Fruit fly (Drosophila melanogaster) whole organism, pupa: ENCODE data around the gene CG1090.

ENCODE experiments used
- CG10348 ChIP-seq: fragments of 200-800 bp; sonication (Bioruptor generic); IDR thresholded peaks from 2 replicates; pipeline ENCODE4 v1.3.6; 2022; ENCODE audit warnings: missing biosample characterization, missing genetic modification characterization
- CG12605 ChIP-seq: fragments of 200-800 bp; sonication (Bioruptor generic); IDR thresholded peaks from 2 replicates; pipeline ENCODE4 v1.3.6; 2022; ENCODE audit warnings: missing biosample characterization, missing genetic modification characterization
- CG13204 ChIP-seq: fragments of 200-800 bp; sonication (Bioruptor generic); optimal IDR thresholded peaks from 2 replicates; lab custom pipeline; 2018; ENCODE audit warnings: missing biosample characterization, mild to moderate bottlenecking, missing genetic modification characterization, moderate library complexity
- CG14655 ChIP-seq: fragments of 200-800 bp; sonication (Bioruptor generic); optimal IDR thresholded peaks from 3 replicates; lab custom pipeline; 2017; ENCODE audit warnings: mild to moderate bottlenecking, missing biosample characterization, missing genetic modification reagents, missing genetic modification characterization
- CG15710 ChIP-seq: fragments of 200-800 bp; sonication (Bioruptor generic); optimal IDR thresholded peaks from 2 replicates; lab custom pipeline; 2018; ENCODE audit warnings: missing biosample characterization, mild to moderate bottlenecking, missing genetic modification characterization, moderate library complexity
- CG17806 ChIP-seq: fragments of 200-800 bp; sonication (Bioruptor generic); optimal IDR thresholded peaks from 2 replicates; lab custom pipeline; 2018; ENCODE audit warnings: missing biosample characterization, mild to moderate bottlenecking, missing genetic modification characterization, moderate library complexity
- CG32121 ChIP-seq: fragments of 200-800 bp; sonication (Bioruptor generic); IDR thresholded peaks from 2 replicates; pipeline ENCODE4 v1.3.6; 2022; ENCODE audit warnings: missing biosample characterization, missing genetic modification characterization
- CG34367 ChIP-seq: fragments of 200-800 bp; sonication (Bioruptor generic); optimal IDR thresholded peaks from 2 replicates; lab custom pipeline; 2018; ENCODE audit warnings: missing biosample characterization, mild to moderate bottlenecking, missing genetic modification characterization
- CG4496 ChIP-seq: fragments of 200-800 bp; sonication (Bioruptor generic); IDR thresholded peaks from 3 replicates; pipeline ENCODE4 v1.3.6; 2022; ENCODE audit warnings: missing biosample characterization, missing genetic modification characterization
- CG8159 ChIP-seq: fragments of 200-800 bp; sonication (Bioruptor generic); optimal IDR thresholded peaks from 3 replicates; lab custom pipeline; 2018; ENCODE audit warnings: missing biosample characterization, mild to moderate bottlenecking, missing genetic modification characterization, moderate library complexity
- CG8301 ChIP-seq: fragments of 200-800 bp; sonication (Bioruptor generic); optimal IDR thresholded peaks from 2 replicates; lab custom pipeline; 2018; ENCODE audit warnings: missing biosample characterization, mild to moderate bottlenecking, missing genetic modification characterization
- CG9948 ChIP-seq: fragments of 200-800 bp; sonication (Bioruptor generic); optimal IDR thresholded peaks from 2 replicates; lab custom pipeline; 2018; ENCODE audit warnings: missing biosample characterization, mild to moderate bottlenecking, missing genetic modification characterization, moderate library complexity
- D1 ChIP-seq: fragments of 200-800 bp; sonication (Bioruptor generic); optimal IDR thresholded peaks from 2 replicates; lab custom pipeline; 2018; ENCODE audit warnings: missing biosample characterization, mild to moderate bottlenecking, missing genetic modification characterization, moderate library complexity
- EcR ChIP-seq: fragments of 200-800 bp; sonication (Bioruptor generic); optimal IDR thresholded peaks from 3 replicates; lab custom pipeline; 2019; ENCODE audit warnings: missing biosample characterization, missing genetic modification characterization, mild to moderate bottlenecking, moderate library complexity, missing genetic modification reagents
- Ets98B ChIP-seq: fragments of 200-800 bp; sonication (Bioruptor generic); IDR thresholded peaks from 2 replicates; pipeline ENCODE4 v1.3.6; 2022; ENCODE audit warnings: missing biosample characterization, missing genetic modification characterization
- Pif1A ChIP-seq: fragments of 200-800 bp; sonication (Bioruptor generic); optimal IDR thresholded peaks from 3 replicates; lab custom pipeline; 2016; ENCODE audit warnings: missing biosample characterization, missing genetic modification characterization
- Pif1B ChIP-seq: fragments of 200-800 bp; sonication (Bioruptor generic); optimal IDR thresholded peaks from 3 replicates; lab custom pipeline; 2016; ENCODE audit warnings: missing biosample characterization, missing genetic modification characterization
- Snoo ChIP-seq: fragments of 200-800 bp; sonication (Bioruptor generic); optimal IDR thresholded peaks from 3 replicates; lab custom pipeline; 2017; ENCODE audit warnings: missing biosample characterization, mild to moderate bottlenecking, missing genetic modification characterization, inconsistent platforms
- fd96Ca ChIP-seq: fragments of 200-800 bp; sonication (Bioruptor generic); IDR thresholded peaks from 3 replicates; pipeline ENCODE4 v1.3.6; 2022; ENCODE audit warnings: missing biosample characterization, missing genetic modification characterization
- gl ChIP-seq: fragments of 200-800 bp; sonication (Bioruptor generic); optimal IDR thresholded peaks from 2 replicates; lab custom pipeline; 2018; ENCODE audit warnings: missing biosample characterization, mild to moderate bottlenecking, missing genetic modification characterization
- rn ChIP-seq: fragments of 200-800 bp; sonication (Bioruptor generic); IDR thresholded peaks from 2 replicates; pipeline ENCODE4 v1.3.6; 2022; ENCODE audit warnings: missing biosample characterization, missing genetic modification characterization

CG1090 gene

dm6 chr3R:4387490-4387889 lies 27.8 kb downstream of the CG1090 start, which contains the start of gene tub:
TSS of gene tub (plus strand) at chr3R:4387742.
- TF ChIP-seq CG4496 (GFP tag; lab: Robert Waterston, UW) (peak; percentile 29; the same call in 1 of the 3 replicates), CG8159 (tag; lab: Kevin White, UChicago) (no peak), CG17806 (no peak), rn (no peak), Ets98B (GFP tag; lab: Robert Waterston, UW) (peak; percentile 15; the same call in 1 of the 2 replicates), CG13204 (no peak), CG34367 (tag; lab: Kevin White, UChicago) (peak; percentile 1), EcR (GFP tag; lab: Kevin White, UChicago) (peak; percentile 8), CG10348 (GFP tag; lab: Robert Waterston, UW) (no peak), CG9948 (tag; lab: Kevin White, UChicago) (no peak), Snoo (tag; lab: Kevin White, UChicago) (peak; percentile 24), CG12605 (GFP tag; lab: Robert Waterston, UW) (no peak), CG15710 (tag; lab: Kevin White, UChicago) (peak; percentile 16), CG32121 (GFP tag; lab: Robert Waterston, UW) (peak; percentile 29), fd96Ca (GFP tag; lab: Robert Waterston, UW) (no peak), gl (tag; lab: Kevin White, UChicago) (no peak)
- TF ChIP-seq, all 21 proteins: peak for 7

- TF ChIP-seq CG9948 (tag; lab: Kevin White, UChicago) = no peak
- TF ChIP-seq CG4496 (GFP tag; lab: Robert Waterston, UW) = peak; percentile 12; the same call in 1 of the 3 replicates
These were observed 30.4 kb downstream of the CG1090 start, which contains the start of gene CG14646 for dm6 chr3R:4390133-4390532. TSS of gene CG14646 (plus strand) at chr3R:4390366.

- TF ChIP-seq Ets98B (GFP tag; lab: Robert Waterston, UW) = 0 out of 2 replicates have a peak, but pooled peaks have one; percentile 23
- TF ChIP-seq CG12605 (GFP tag; lab: Robert Waterston, UW) = 0 out of 2 replicates have a peak, but pooled peaks have one; percentile 16
- TF ChIP-seq CG4496 (GFP tag; lab: Robert Waterston, UW) = 0 out of 3 replicates have a peak, but pooled peaks have one; percentile 37
- TF ChIP-seq CG15710 (tag; lab: Kevin White, UChicago) = no peak
- no peak for TF ChIP-seq CG32121 (GFP tag; lab: Robert Waterston, UW)
These were observed 34.4 kb downstream of the CG1090 start, which contains the start of gene CG34112 for dm6 chr3R:4394117-4394516. TSS of gene CG34112 (minus strand) at chr3R:4394259.

- peak; percentile 70 for TF ChIP-seq D1 (tag; lab: Kevin White, UChicago)
- peak; percentile 82 for TF ChIP-seq gl (tag; lab: Kevin White, UChicago)
- peak; percentile 85 for TF ChIP-seq CG34367 (tag; lab: Kevin White, UChicago)
- TF ChIP-seq CG14655 (GFP tag; lab: Kevin White, UChicago) = peak; percentile 94
- TF ChIP-seq CG10348 (GFP tag; lab: Robert Waterston, UW) = peak; percentile 84
- TF ChIP-seq Pif1A (GFP tag; lab: Kevin White, UChicago) = peak; percentile 94
- no peak for TF ChIP-seq CG13204
- TF ChIP-seq CG8159 (tag; lab: Kevin White, UChicago) = peak; percentile 87
- peak; percentile 97 for TF ChIP-seq Ets98B (GFP tag; lab: Robert Waterston, UW)
- TF ChIP-seq CG12605 (GFP tag; lab: Robert Waterston, UW) = peak; percentile 94
- peak; percentile 89 for TF ChIP-seq rn
- peak; percentile 97 for TF ChIP-seq CG8301
- TF ChIP-seq EcR (GFP tag; lab: Kevin White, UChicago) = peak; percentile 6
- TF ChIP-seq CG32121 (GFP tag; lab: Robert Waterston, UW) = peak; percentile 95
- peak; percentile 97 for TF ChIP-seq Pif1B (GFP tag; lab: Kevin White, UChicago)
- peak; percentile 97 for TF ChIP-seq CG4496 (GFP tag; lab: Robert Waterston, UW)
- TF ChIP-seq fd96Ca (GFP tag; lab: Robert Waterston, UW) = peak; percentile 97; the same call in 2 of the 3 replicates
- peak; percentile 88 for TF ChIP-seq Snoo (tag; lab: Kevin White, UChicago)
- TF ChIP-seq CG9948 (tag; lab: Kevin White, UChicago) = peak; percentile 91
- TF ChIP-seq CG15710 (tag; lab: Kevin White, UChicago) = peak; percentile 84
- peak; percentile 88 for TF ChIP-seq CG17806
These were observed 35.2 kb downstream of the CG1090 start for dm6 chr3R:4394654-4395581.

dm6 chr3R:4397403-4398079 lies 37.9 kb downstream of the CG1090 start, which contains the start of gene CG9855:
TSS of gene CG9855 (minus strand) at chr3R:4397875.
- TF ChIP-seq CG4496 (GFP tag; lab: Robert Waterston, UW) (no peak), CG14655 (GFP tag; lab: Kevin White, UChicago) (no peak), CG8159 (tag; lab: Kevin White, UChicago) (peak; percentile 5)
